Worm (Caenorhabditis elegans) whole organism, midembryonic: ENCODE data around the gene T28F3.5.

Experiments used
- T22C8.4 ChIP-seq: fragments of 200-800 bp; sonication (Bioruptor generic); IDR thresholded peaks from 2 replicates; pipeline ENCODE4 v1.3.6; 2022; ENCODE audit warnings: missing genetic modification characterization, missing compliant biosample characterization
- cog-1 ChIP-seq: sonication (generic microtip); optimal IDR thresholded peaks from 2 replicates; lab custom pipeline; 2016; ENCODE audit warnings: missing genetic modification characterization, missing compliant biosample characterization
- flt-1 ChIP-seq: fragments of 200-800 bp; sonication (Bioruptor generic); IDR thresholded peaks from 2 replicates; pipeline ENCODE4 v1.3.6; 2022; ENCODE audit warnings: missing genetic modification characterization, missing compliant biosample characterization
- klf-2 ChIP-seq: fragments of 200-800 bp; sonication (Bioruptor generic); conservative IDR thresholded peaks from 2 replicates; pipeline ENCODE4 v1.3.6; 2022; ENCODE audit warnings: missing genetic modification reagents, missing genetic modification characterization, missing compliant biosample characterization
- med-1 ChIP-seq: sonication (generic microtip); optimal IDR thresholded peaks from 2 replicates; lab custom pipeline; 2017; ENCODE audit warnings: missing genetic modification characterization, mild to moderate bottlenecking, missing compliant biosample characterization, antibody characterized with exemption, missing genetic modification reagents; ENCODE audit not compliant: insufficient read depth
- ref-1 ChIP-seq: fragments of 200-800 bp; sonication (Bioruptor generic); conservative IDR thresholded peaks from 2 replicates; pipeline ENCODE4 v1.3.6; 2022; ENCODE audit warnings: missing genetic modification reagents, missing genetic modification characterization, missing compliant biosample characterization
- tab-1 ChIP-seq: fragments of 200-800 bp; sonication (Bioruptor generic); IDR thresholded peaks from 2 replicates; pipeline ENCODE4 v1.3.6; 2022; ENCODE audit warnings: missing genetic modification characterization, missing compliant biosample characterization
- ztf-23 ChIP-seq: fragments of 200-800 bp; sonication (Bioruptor generic); IDR thresholded peaks from 2 replicates; pipeline ENCODE4 v1.3.6; 2022; ENCODE audit warnings: missing genetic modification reagents, missing genetic modification characterization, missing compliant biosample characterization
- ztf-29 ChIP-seq: fragments of 200-800 bp; sonication (Bioruptor generic); IDR thresholded peaks from 2 replicates; pipeline ENCODE4 v1.3.6; 2022; ENCODE audit warnings: missing genetic modification reagents, missing genetic modification characterization, missing compliant biosample characterization

The T28F3.5 gene

DNA sequence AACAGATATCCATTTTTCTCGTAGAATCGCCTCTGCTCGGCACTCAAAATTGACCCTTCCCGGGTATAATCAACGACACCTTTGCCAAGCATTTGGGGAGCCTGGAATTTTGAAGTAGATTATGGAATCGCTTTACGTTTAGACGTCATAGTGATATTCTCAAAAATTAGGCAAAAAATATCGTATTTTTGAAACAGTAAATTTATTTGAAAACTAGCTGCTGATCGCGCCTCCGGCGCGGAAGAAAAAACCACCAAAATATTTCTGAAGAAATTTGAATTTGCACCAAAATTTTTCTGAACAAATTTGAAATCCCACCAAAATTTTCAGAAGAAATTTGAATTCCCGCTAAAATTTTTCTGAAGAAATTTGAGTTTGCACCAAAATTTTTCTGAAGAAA lies 32.2 kb upstream of the T28F3.5 start, which contains the start of gene ZK550.6:
TSS of gene ZK550.6 (minus strand) at position 101 of the 400 bp plus-strand sequence.
- TF ChIP-seq klf-2 (GFP tag; lab: Robert Waterston, UW) (no peak), ztf-23 (GFP tag; lab: Robert Waterston, UW) (no peak), cog-1 (tag; lab: Kevin White, UChicago) (no peak), flt-1 (GFP tag; lab: Robert Waterston, UW) (no peak), ref-1 (GFP tag; lab: Robert Waterston, UW) (no peak), T22C8.4 (GFP tag; lab: Robert Waterston, UW) (no peak)

DNA sequence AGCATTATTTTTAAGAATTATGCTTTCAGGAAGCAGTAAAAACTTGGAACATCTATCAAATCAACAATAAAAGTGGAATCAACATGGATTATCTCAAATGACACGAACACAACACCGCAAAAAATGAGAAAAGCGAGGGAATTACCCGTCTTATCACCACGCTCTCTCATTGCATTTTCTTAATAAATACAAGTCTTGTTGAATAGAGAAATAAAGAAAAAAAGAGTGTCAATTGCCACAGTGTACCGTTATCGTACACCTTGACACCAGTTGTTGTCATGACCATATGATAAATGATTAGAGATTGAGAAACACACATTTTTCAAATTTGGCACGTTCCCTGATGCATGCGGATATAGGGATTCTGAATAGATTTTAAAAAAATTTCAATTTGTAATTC lies 30.9 kb upstream of the T28F3.5 start:
- no peak for TF ChIP-seq cog-1 (tag; lab: Kevin White, UChicago)
- no peak for TF ChIP-seq tab-1 (GFP tag; lab: Robert Waterston, UW)
- no peak for TF ChIP-seq ztf-23 (GFP tag; lab: Robert Waterston, UW)
- no peak for TF ChIP-seq ref-1 (GFP tag; lab: Robert Waterston, UW)
- no peak for TF ChIP-seq T22C8.4 (GFP tag; lab: Robert Waterston, UW)
- TF ChIP-seq flt-1 (GFP tag; lab: Robert Waterston, UW), result no peak
- TF ChIP-seq klf-2 (GFP tag; lab: Robert Waterston, UW), result no peak
- no peak for TF ChIP-seq med-1

DNA sequence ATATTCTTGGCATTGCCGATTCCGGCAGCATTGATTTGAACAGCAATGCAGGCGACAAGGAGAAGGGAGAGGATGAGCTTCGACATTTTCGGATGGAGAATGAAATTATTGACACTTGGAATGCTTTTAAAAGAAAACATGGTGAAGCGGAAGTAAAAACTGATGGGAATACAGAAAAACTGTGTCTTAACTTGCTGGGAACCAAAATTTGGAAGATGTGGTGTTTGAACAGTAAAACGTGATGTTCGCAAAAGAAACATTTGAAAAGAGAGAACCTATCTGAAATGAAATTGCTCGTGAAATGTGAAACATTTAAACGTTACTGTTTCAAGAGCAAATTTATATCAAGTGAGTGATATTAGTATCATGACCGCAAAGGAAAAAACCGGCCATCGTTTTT lies 29.9 kb upstream of the T28F3.5 start, which contains the start of gene F26D10.13:
TSS of gene F26D10.13 (minus strand) at position 101 of the 400 bp plus-strand sequence.
- no peak for TF ChIP-seq klf-2 (GFP tag; lab: Robert Waterston, UW)
- TF ChIP-seq ztf-29, result no peak
- no peak for TF ChIP-seq ztf-23 (GFP tag; lab: Robert Waterston, UW)
- TF ChIP-seq tab-1 (GFP tag; lab: Robert Waterston, UW), result no peak
- no peak for TF ChIP-seq ref-1 (GFP tag; lab: Robert Waterston, UW)
- TF ChIP-seq med-1, result no peak
- no peak for TF ChIP-seq T22C8.4 (GFP tag; lab: Robert Waterston, UW)
- no peak for TF ChIP-seq cog-1 (tag; lab: Kevin White, UChicago)
- no peak for TF ChIP-seq flt-1 (GFP tag; lab: Robert Waterston, UW)

DNA sequence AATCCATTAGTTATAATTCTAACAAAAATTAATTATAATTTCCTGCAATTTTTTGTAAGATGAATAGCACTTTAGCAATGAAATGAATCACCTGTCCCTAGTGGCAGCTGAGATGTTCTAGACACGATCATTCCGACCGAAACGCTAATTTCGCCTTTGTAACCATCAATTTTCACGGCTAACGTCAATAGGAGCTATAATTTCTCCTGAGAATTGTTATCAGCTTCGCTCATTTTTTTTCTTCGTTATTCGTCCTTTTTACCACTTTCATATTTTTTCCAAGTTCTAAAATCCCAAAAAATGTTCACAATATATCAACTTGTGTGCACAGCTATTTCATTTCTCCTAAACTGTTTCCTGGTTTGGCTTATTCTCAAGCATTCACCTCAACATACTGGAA lies 29.3 kb upstream of the T28F3.5 start, which contains the start of gene str-187:
TSS of gene str-187 (plus strand) at position 301 of the 400 bp plus-strand sequence.
- TF ChIP-seq tab-1 (GFP tag; lab: Robert Waterston, UW) (no peak), flt-1 (GFP tag; lab: Robert Waterston, UW) (no peak), T22C8.4 (GFP tag; lab: Robert Waterston, UW) (no peak), ztf-23 (GFP tag; lab: Robert Waterston, UW) (no peak), klf-2 (GFP tag; lab: Robert Waterston, UW) (no peak), med-1 (no peak), cog-1 (tag; lab: Kevin White, UChicago) (no peak), ztf-29 (no peak), ref-1 (GFP tag; lab: Robert Waterston, UW) (no peak)

DNA sequence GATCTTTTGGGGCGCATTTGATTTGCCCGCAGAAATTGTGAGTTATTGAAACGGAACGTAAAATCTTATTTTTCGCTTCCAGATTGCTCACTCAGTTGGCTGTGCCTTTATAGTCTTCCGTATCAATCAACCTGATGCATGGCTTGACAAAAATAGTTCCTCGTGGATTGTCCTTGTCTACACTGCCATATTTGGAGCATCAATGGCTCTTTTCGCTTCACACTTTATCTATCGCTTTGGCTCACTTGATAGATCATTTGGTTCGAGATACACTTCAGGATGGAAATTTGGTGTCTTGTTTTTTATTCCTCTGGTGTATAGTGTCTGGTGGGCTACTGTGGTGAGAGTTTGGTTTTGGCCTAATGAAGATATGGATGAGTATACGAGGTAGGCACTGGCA lies 28.9 kb upstream of the T28F3.5 start:
- TF ChIP-seq tab-1 (GFP tag; lab: Robert Waterston, UW), result no peak

DNA sequence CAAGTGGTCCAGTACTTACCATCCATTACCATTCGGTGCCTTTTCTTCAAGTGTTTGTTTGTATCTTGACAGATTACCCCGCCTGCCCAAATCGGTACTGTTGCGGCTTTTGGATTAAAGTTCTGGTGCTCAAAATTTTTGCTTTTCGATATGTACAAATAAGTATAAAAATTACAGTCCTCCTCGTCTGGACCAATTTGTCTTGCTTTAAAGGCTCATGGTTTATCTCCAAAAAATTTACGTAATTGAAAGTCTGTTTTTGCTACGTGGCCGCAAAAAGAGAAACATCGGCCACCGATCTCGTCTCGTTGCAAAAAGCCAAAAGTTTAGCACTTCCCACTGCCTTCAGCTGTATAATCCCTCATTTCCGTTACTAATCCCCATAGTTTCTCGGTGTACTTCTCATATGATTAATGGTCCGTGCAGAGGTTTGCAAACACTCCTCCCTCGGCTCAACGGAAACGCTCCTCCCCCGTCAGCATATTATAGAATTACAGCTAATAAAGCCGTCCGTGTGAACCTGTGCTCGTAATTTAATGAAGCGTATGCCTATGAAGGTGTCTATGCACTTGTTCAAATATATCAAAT lies 27.2 kb upstream of the T28F3.5 start:
- TF ChIP-seq ref-1 (GFP tag; lab: Robert Waterston, UW), result no peak
- TF ChIP-seq med-1, result no peak
- TF ChIP-seq klf-2 (GFP tag; lab: Robert Waterston, UW), result no peak
- no peak for TF ChIP-seq tab-1 (GFP tag; lab: Robert Waterston, UW)
- no peak for TF ChIP-seq T22C8.4 (GFP tag; lab: Robert Waterston, UW)
- TF ChIP-seq cog-1 (tag; lab: Kevin White, UChicago), result no peak
- no peak for TF ChIP-seq ztf-23 (GFP tag; lab: Robert Waterston, UW)
- TF ChIP-seq ztf-29, result no peak
- TF ChIP-seq flt-1 (GFP tag; lab: Robert Waterston, UW), result no peak

DNA sequence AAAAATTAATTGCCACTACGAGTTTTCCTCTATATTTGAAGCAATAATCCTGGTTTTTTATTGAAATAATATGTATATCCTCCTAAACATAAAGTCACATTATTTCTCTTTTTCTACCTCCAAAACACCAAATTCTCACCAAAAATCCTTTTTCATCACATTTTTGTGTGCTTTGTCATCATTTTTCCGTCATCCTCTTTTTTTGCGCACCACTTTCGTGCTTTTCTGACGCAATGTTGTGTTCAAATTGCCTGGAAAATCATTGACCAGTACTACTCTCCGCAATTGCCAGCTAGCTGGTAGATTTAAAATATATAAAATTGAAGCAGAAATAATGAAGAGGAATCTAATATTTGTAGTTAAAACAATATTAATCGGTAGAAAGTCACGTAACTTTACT lies 26.5 kb upstream of the T28F3.5 start:
- TF ChIP-seq klf-2 (GFP tag; lab: Robert Waterston, UW) (no peak), flt-1 (GFP tag; lab: Robert Waterston, UW) (no peak), ref-1 (GFP tag; lab: Robert Waterston, UW) (no peak), cog-1 (tag; lab: Kevin White, UChicago) (no peak)

DNA sequence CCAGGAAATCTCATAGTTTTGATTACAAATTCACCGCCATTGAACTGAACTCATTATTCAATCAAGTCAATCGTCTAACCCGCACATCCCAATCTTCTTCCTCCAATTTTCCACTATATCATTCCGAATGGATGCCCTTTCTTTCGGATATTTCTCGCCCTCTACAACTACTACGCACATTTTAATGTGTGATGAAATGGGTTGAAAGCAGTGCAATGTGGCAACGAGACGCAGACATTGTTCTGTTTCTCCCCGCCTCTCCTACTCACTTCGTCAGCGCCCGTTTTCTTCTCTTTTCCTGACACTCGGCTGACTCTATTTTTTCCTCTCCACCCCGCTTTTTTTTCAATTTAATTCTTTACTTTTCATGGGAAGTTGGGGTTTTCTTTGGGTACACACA lies 26.0 kb upstream of the T28F3.5 start:
- TF ChIP-seq T22C8.4 (GFP tag; lab: Robert Waterston, UW) (no peak), ztf-23 (GFP tag; lab: Robert Waterston, UW) (0 out of 2 replicates have a peak, but pooled peaks have one; percentile 61), ztf-29 (no peak), cog-1 (tag; lab: Kevin White, UChicago) (peak; percentile 51)

DNA sequence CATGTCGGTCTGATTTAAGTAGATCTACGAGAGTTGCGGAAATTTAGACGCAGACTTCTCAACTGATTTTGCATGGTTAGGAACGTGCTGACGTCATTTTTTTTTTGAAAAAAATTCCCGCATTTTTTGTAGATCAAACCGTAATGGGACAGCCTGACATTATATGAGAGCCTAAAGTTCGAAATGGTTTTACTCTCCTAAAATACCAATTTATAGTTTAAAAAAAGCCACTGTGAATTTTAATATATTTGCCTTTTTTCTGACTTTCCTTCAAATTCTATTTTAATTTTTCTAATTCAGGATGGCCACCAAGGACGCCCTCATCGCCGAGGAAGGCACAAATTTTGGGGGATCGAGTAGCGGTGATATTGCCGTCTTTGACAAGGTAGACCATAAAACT lies 25.5 kb upstream of the T28F3.5 start, which contains the start of gene atgp-1:
TSS of gene atgp-1 (plus strand) at position 301 of the 400 bp plus-strand sequence.
- TF ChIP-seq klf-2 (GFP tag; lab: Robert Waterston, UW), result no peak
- TF ChIP-seq med-1, result no peak
- TF ChIP-seq tab-1 (GFP tag; lab: Robert Waterston, UW), result no peak
- no peak for TF ChIP-seq ztf-23 (GFP tag; lab: Robert Waterston, UW)
- no peak for TF ChIP-seq ztf-29
- no peak for TF ChIP-seq ref-1 (GFP tag; lab: Robert Waterston, UW)

DNA sequence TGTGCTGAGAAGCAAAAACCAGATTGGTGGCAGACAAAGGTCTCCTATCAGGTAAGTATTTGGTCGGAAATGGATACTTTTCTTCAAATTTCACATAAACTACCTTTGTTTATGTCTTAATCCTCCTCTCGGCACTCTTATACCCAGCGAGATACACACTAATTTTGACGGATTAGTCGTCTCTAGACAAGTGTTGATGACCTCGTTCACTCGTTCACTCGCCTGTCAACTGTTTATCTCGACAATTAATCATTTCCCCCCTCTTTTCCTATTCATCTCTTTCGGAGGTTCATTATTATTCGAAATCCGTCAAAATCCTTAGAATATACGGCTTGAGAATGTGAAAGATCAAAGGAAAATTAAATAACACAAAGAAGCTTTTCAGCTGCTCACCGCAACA lies 24.9 kb upstream of the T28F3.5 start:
- TF ChIP-seq ref-1 (GFP tag; lab: Robert Waterston, UW) (no peak), klf-2 (GFP tag; lab: Robert Waterston, UW) (no peak), cog-1 (tag; lab: Kevin White, UChicago) (peak; percentile 22), ztf-23 (GFP tag; lab: Robert Waterston, UW) (no peak), T22C8.4 (GFP tag; lab: Robert Waterston, UW) (no peak), ztf-29 (no peak), med-1 (no peak), tab-1 (GFP tag; lab: Robert Waterston, UW) (no peak), flt-1 (GFP tag; lab: Robert Waterston, UW) (no peak)
